Worm (Caenorhabditis elegans): Measurements from ENCODE around the gene math-25.

The math-25 gene

DNA sequence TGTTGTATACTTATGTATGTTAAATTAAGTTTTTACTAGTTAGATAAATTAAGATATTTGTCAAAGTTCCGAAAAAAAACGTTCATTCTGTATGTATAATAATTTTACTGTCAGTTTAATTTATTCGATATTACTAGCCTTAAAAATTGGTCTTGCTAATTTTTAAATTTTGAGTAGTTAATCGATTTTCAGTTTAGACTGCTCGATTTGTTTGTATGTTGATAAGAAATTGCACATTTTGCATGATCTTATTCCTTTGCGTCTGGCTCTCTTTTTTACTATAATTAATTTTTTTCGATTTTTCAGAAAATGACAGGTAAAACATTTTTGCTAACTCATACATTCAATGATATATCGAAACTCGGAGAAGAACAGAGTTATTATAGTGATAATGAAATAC, 4.1 kb downstream of the math-25 start, which contains the start of gene math-24:
math-24 (plus strand) TSS at position 301 of the 400 bp plus-strand sequence.
- TF ChIP-seq sea-1 (GFP tag; conservative IDR thresholded peaks at IDR 0.05) (no peak), hmbx-1 (tag; optimal IDR thresholded peaks at IDR 0.05) (no peak), tra-4 (tag; optimal IDR thresholded peaks at IDR 0.05) (no peak), F13C5.2 (tag; optimal IDR thresholded peaks at IDR 0.05) (no peak), flt-1 (GFP tag; IDR thresholded peaks at IDR 0.05) (no peak)

DNA sequence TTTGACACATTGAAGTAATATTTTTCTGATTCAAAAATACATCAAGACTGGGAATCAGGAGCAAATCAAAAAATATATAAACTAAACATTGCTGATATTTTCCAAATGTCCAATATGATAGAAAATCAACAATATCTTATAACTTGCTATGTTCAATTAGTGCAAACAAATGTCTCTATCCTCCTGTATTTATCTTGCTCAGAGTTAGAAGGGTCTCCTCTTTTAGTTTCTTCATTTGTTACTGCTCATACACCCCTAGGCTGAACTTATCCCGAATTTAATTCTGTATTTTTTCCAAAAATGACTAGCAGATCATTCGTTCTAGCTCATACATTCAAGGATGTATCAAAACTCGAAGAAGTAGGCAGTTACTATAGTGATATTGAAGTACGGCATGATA, 6.1 kb downstream of the math-25 start, which contains the start of gene math-23:
math-23 (plus strand) TSS at position 301 of the 400 bp plus-strand sequence.
- TF ChIP-seq hnd-1 (tag; optimal IDR thresholded peaks at IDR 0.05) (no peak), ama-1 (optimal IDR thresholded peaks at IDR 0.05) (no peak), B0310.2 (tag; optimal IDR thresholded peaks at IDR 0.05) (no peak), ceh-36 (tag; optimal IDR thresholded peaks at IDR 0.05) (no peak), tbx-11 (GFP tag; IDR thresholded peaks at IDR 0.05) (no peak), pes-1 (GFP tag; IDR thresholded peaks at IDR 0.05) (no peak)

ce11 chrII:1905104-1905503, 9.2 kb downstream of the math-25 start, which contains the start of gene math-22:
math-22 (plus strand) TSS chrII:1905404.
- TF ChIP-seq F13C5.2 (tag; optimal IDR thresholded peaks at IDR 0.05), result no peak
- TF ChIP-seq ets-7 (tag; optimal IDR thresholded peaks at IDR 0.05), result no peak
- no peak for TF ChIP-seq B0310.2 (tag; optimal IDR thresholded peaks at IDR 0.05)
- TF ChIP-seq pes-1 (GFP tag; IDR thresholded peaks at IDR 0.05), result no peak
- no peak for TF ChIP-seq flt-1 (GFP tag; IDR thresholded peaks at IDR 0.05)
- no peak for TF ChIP-seq ceh-36 (tag; optimal IDR thresholded peaks at IDR 0.05)
- TF ChIP-seq aly-1 (tag; optimal IDR thresholded peaks at IDR 0.05), result no peak
- no peak for TF ChIP-seq ama-1 (optimal IDR thresholded peaks at IDR 0.05)
- no peak for TF ChIP-seq tbx-11 (GFP tag; IDR thresholded peaks at IDR 0.05)

DNA sequence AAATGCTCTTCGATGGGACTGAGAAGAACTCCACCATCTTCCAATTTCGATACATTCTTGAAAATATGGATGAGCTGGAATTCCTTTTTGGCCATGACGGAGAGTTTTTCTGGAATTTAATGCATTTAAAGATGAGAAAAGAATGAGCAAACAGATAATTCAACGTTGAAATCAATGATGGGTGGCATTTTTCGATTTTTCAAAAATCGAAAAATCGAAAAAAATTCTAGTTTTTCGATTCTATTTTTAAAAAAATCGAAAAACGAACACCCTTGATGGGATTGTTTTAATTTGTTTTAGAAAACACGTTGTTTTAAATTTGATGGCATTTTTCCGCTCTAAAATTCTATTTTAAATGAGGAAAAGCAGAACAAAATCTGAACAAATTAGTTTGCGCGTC, 16.9 kb downstream of the math-25 start, which contains the start of gene math-31:
math-31 (minus strand) TSS at position 101 of the 400 bp plus-strand sequence.
- no peak for TF ChIP-seq ets-7 (tag; optimal IDR thresholded peaks at IDR 0.05)
- no peak for TF ChIP-seq F13C5.2 (tag; optimal IDR thresholded peaks at IDR 0.05)
- no peak for TF ChIP-seq scrt-1 (GFP tag; IDR thresholded peaks at IDR 0.05)
- no peak for TF ChIP-seq pes-1 (GFP tag; IDR thresholded peaks at IDR 0.05)
- TF ChIP-seq aly-1 (tag; optimal IDR thresholded peaks at IDR 0.05), result no peak
- TF ChIP-seq sea-1 (GFP tag; conservative IDR thresholded peaks at IDR 0.05), result no peak
- no peak for TF ChIP-seq tbx-11 (GFP tag; IDR thresholded peaks at IDR 0.05)
- TF ChIP-seq hmg-4 (GFP tag; optimal IDR thresholded peaks at IDR 0.05), result no peak
- TF ChIP-seq flt-1 (GFP tag; IDR thresholded peaks at IDR 0.05), result no peak

- no peak for TF ChIP-seq flt-1 (GFP tag; IDR thresholded peaks at IDR 0.05)
These were observed 22.0 kb downstream of the math-25 start, which contains the start of gene bath-4 for ce11 chrII:1917862-1918261. bath-4 (minus strand) TSS chrII:1917962.

- TF ChIP-seq tbx-11 (GFP tag; IDR thresholded peaks at IDR 0.05) (no peak), ceh-13 (GFP tag; optimal IDR thresholded peaks at IDR 0.05) (no peak), flt-1 (GFP tag; IDR thresholded peaks at IDR 0.05) (no peak), F13C5.2 (tag; optimal IDR thresholded peaks at IDR 0.05) (no peak), hmbx-1 (tag; optimal IDR thresholded peaks at IDR 0.05) (no peak), ceh-36 (tag; optimal IDR thresholded peaks at IDR 0.05) (no peak), ama-1 (optimal IDR thresholded peaks at IDR 0.05) (no peak), B0310.2 (tag; optimal IDR thresholded peaks at IDR 0.05) (no peak), hmg-4 (GFP tag; optimal IDR thresholded peaks at IDR 0.05) (no peak), ets-7 (tag; optimal IDR thresholded peaks at IDR 0.05) (no peak), sea-1 (GFP tag; conservative IDR thresholded peaks at IDR 0.05) (no peak), aly-1 (tag; optimal IDR thresholded peaks at IDR 0.05) (no peak), pes-1 (GFP tag; IDR thresholded peaks at IDR 0.05) (no peak), tra-4 (tag; optimal IDR thresholded peaks at IDR 0.05) (no peak), scrt-1 (GFP tag; IDR thresholded peaks at IDR 0.05) (no peak), hnd-1 (tag; optimal IDR thresholded peaks at IDR 0.05) (no peak), tbx-37 (GFP tag; conservative IDR thresholded peaks at IDR 0.05) (no peak)
These were observed 25.2 kb downstream of the math-25 start, which contains the start of gene bath-7 for ce11 chrII:1921018-1921417. bath-7 (minus strand) TSS chrII:1921118.

DNA sequence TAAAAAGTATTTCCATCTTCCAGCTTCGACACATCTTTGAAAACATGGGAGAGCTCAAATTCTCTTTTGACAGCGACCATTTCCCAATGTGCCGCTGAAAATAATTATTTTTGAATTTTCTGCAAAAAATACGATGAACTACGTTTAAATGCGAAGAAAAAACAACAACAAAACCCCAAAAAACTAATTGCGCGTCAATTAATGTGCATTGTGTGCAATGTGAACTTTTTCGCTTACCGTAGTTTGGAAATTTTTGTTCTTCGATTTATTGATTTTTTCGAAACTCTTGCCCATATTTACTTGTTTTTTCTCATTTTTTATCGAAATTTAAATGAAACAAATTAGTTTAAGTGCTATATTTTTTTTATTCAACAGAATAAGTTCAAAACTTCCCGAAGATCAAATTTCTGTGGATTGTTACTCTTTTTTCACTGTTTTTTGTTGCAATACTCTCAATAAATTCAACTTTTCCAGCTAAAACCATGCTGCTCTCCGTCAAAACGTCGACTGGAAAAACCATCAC, 26.9 kb downstream of the math-25 start, which contains the start of the genes bath-2 and F52C6.4:
bath-2 (minus strand) TSS at position 101 of the 523 bp plus-strand sequence.
F52C6.4 (plus strand) TSS at position 473 of the 523 bp plus-strand sequence.
- TF ChIP-seq tbx-11 (GFP tag; IDR thresholded peaks at IDR 0.05) (no peak), B0310.2 (tag; optimal IDR thresholded peaks at IDR 0.05) (no peak), ceh-13 (GFP tag; optimal IDR thresholded peaks at IDR 0.05) (no peak), hmg-4 (GFP tag; optimal IDR thresholded peaks at IDR 0.05) (no peak), F13C5.2 (tag; optimal IDR thresholded peaks at IDR 0.05) (no peak), ets-7 (tag; optimal IDR thresholded peaks at IDR 0.05) (no peak), tbx-37 (GFP tag; conservative IDR thresholded peaks at IDR 0.05) (no peak), scrt-1 (GFP tag; IDR thresholded peaks at IDR 0.05) (no peak), hnd-1 (tag; optimal IDR thresholded peaks at IDR 0.05) (no peak), ceh-36 (tag; optimal IDR thresholded peaks at IDR 0.05) (no peak), pes-1 (GFP tag; IDR thresholded peaks at IDR 0.05) (no peak), flt-1 (GFP tag; IDR thresholded peaks at IDR 0.05) (no peak), aly-1 (tag; optimal IDR thresholded peaks at IDR 0.05) (no peak), hmbx-1 (tag; optimal IDR thresholded peaks at IDR 0.05) (no peak), sea-1 (GFP tag; conservative IDR thresholded peaks at IDR 0.05) (no peak), tra-4 (tag; optimal IDR thresholded peaks at IDR 0.05) (no peak)

DNA sequence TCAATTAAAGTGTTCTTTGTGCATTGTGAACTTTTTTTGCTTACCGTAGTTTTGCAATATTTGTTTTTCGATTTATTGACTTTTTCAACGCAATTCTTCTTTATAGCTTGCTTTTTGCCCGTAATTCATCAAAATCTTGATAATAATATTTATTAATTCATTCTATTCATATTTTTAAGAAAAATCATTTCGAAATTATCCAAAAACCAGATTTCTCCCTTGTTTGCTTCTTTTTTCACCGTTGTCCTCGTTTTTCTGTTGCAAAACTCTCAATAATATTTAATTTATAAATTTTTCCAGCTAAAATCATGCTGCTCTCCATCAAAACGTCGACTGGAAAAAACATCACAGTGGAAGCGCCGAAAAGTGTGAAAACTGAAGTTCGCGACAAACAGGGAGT, 28.6 kb downstream of the math-25 start, which contains the start of gene F52C6.3:
F52C6.3 (plus strand) TSS at position 301 of the 400 bp plus-strand sequence.
- no peak for TF ChIP-seq ceh-13 (GFP tag; optimal IDR thresholded peaks at IDR 0.05)
- TF ChIP-seq ama-1 (optimal IDR thresholded peaks at IDR 0.05), result no peak
- no peak for TF ChIP-seq hnd-1 (tag; optimal IDR thresholded peaks at IDR 0.05)
- TF ChIP-seq ets-7 (tag; optimal IDR thresholded peaks at IDR 0.05), result no peak
- no peak for TF ChIP-seq F13C5.2 (tag; optimal IDR thresholded peaks at IDR 0.05)
- no peak for TF ChIP-seq tbx-37 (GFP tag; conservative IDR thresholded peaks at IDR 0.05)
- TF ChIP-seq ceh-36 (tag; optimal IDR thresholded peaks at IDR 0.05), result no peak
- TF ChIP-seq B0310.2 (tag; optimal IDR thresholded peaks at IDR 0.05), result no peak
- no peak for TF ChIP-seq hmbx-1 (tag; optimal IDR thresholded peaks at IDR 0.05)
- no peak for TF ChIP-seq hmg-4 (GFP tag; optimal IDR thresholded peaks at IDR 0.05)
- no peak for TF ChIP-seq sea-1 (GFP tag; conservative IDR thresholded peaks at IDR 0.05)
- no peak for TF ChIP-seq aly-1 (tag; optimal IDR thresholded peaks at IDR 0.05)
- no peak for TF ChIP-seq pes-1 (GFP tag; IDR thresholded peaks at IDR 0.05)
- TF ChIP-seq flt-1 (GFP tag; IDR thresholded peaks at IDR 0.05), result no peak
- TF ChIP-seq tbx-11 (GFP tag; IDR thresholded peaks at IDR 0.05), result no peak
- TF ChIP-seq scrt-1 (GFP tag; IDR thresholded peaks at IDR 0.05), result no peak
